Fruit fly (Drosophila melanogaster) whole organism, embryonic: ENCODE data around the gene Irbp.

Experiments used
- Antp ChIP-seq: fragments of 200-800 bp; sonication (Bioruptor generic); optimal IDR thresholded peaks from 3 replicates; lab custom pipeline; 2016; ENCODE audit warnings: missing biosample characterization, missing genetic modification characterization
- Awh ChIP-seq: fragments of 200-800 bp; sonication (Bioruptor generic); IDR thresholded peaks from 2 replicates; pipeline ENCODE4, ENCODE4 v1.3.6; 2022; ENCODE audit warnings: missing biosample characterization, missing genetic modification characterization
- CG10654 ChIP-seq: fragments of 200-800 bp; sonication (Bioruptor generic); optimal IDR thresholded peaks from 2 replicates; lab custom pipeline; 2016; ENCODE audit warnings: missing biosample characterization, missing genetic modification characterization
- CG10979 ChIP-seq: fragments of 200-800 bp; sonication (Bioruptor generic); optimal IDR thresholded peaks from 2 replicates; lab custom pipeline; 2018; ENCODE audit warnings: missing biosample characterization, mild to moderate bottlenecking, missing genetic modification characterization, moderate library complexity
- CG11504 ChIP-seq: fragments of 200-800 bp; sonication (Bioruptor generic); optimal IDR thresholded peaks from 3 replicates; lab custom pipeline; 2019; ENCODE audit warnings: missing biosample characterization, mild to moderate bottlenecking, missing genetic modification characterization, moderate library complexity
- CG12299 ChIP-seq: fragments of 200-800 bp; sonication (Bioruptor generic); optimal IDR thresholded peaks from 2 replicates; lab custom pipeline; 2018; ENCODE audit warnings: missing biosample characterization, mild to moderate bottlenecking, missing genetic modification characterization
- CG13287 ChIP-seq: fragments of 200-800 bp; sonication (Bioruptor generic); IDR thresholded peaks from 2 replicates; pipeline ENCODE4 v1.3.6; 2022; ENCODE audit warnings: missing biosample characterization, missing genetic modification characterization; ENCODE audit not compliant: partially characterized antibody
- CG14710 ChIP-seq: fragments of 200-800 bp; sonication (Bioruptor generic); optimal IDR thresholded peaks from 3 replicates; lab custom pipeline; 2019; ENCODE audit warnings: missing biosample characterization, mild to moderate bottlenecking, missing genetic modification characterization, moderate library complexity
- CG1792 ChIP-seq: fragments of 200-800 bp; sonication (Bioruptor generic); optimal IDR thresholded peaks from 2 replicates; lab custom pipeline; 2016; ENCODE audit warnings: missing biosample characterization, missing genetic modification characterization
- CG18599 ChIP-seq: fragments of 200-800 bp; sonication (Bioruptor generic); optimal IDR thresholded peaks from 3 replicates; lab custom pipeline; 2017; ENCODE audit warnings: missing biosample characterization, missing genetic modification characterization, mild to moderate bottlenecking, moderate library complexity, missing genetic modification reagents
- CG2678 ChIP-seq: fragments of 200-800 bp; sonication (Bioruptor generic); optimal IDR thresholded peaks from 3 replicates; lab custom pipeline; 2019; ENCODE audit warnings: missing biosample characterization, mild to moderate bottlenecking, missing genetic modification characterization, moderate library complexity
- CG2712 ChIP-seq: fragments of 200-800 bp; optimal IDR thresholded peaks from 3 replicates; lab custom pipeline; 2019; ENCODE audit warnings: missing biosample characterization, mild to moderate bottlenecking, missing genetic modification characterization, moderate library complexity
- CG31441 ChIP-seq: fragments of 200-800 bp; sonication (Bioruptor generic); IDR thresholded peaks from 2 replicates; pipeline ENCODE4 v1.3.6; 2022; ENCODE audit warnings: missing biosample characterization, missing genetic modification characterization
- CG32767 ChIP-seq: fragments of 200-800 bp; sonication (Bioruptor generic); IDR thresholded peaks from 2 replicates; pipeline ENCODE4 v1.3.6; 2022; ENCODE audit warnings: missing biosample characterization, missing genetic modification characterization
- CG3726 ChIP-seq: fragments of 200-800 bp; sonication (Bioruptor generic); IDR thresholded peaks from 3 replicates; pipeline ENCODE4, ENCODE4 v1.3.6; 2022; ENCODE audit warnings: missing biosample characterization, missing genetic modification characterization
- CG4617 ChIP-seq: fragments of 200-800 bp; sonication (Bioruptor generic); optimal IDR thresholded peaks from 3 replicates; lab custom pipeline; 2016; ENCODE audit warnings: missing biosample characterization, missing genetic modification characterization, borderline replicate concordance
- CG6175 ChIP-seq: fragments of 200-800 bp; sonication (Bioruptor generic); IDR thresholded peaks from 3 replicates; pipeline ENCODE4 v1.3.6; 2022; ENCODE audit warnings: missing biosample characterization, missing genetic modification characterization
- CG7372 ChIP-seq: fragments of 200-800 bp; sonication (Bioruptor generic); IDR thresholded peaks from 2 replicates; pipeline ENCODE4 v1.3.6; 2022; ENCODE audit warnings: missing biosample characterization, missing genetic modification characterization
- CG8765 ChIP-seq: fragments of 200-800 bp; sonication (Bioruptor generic); IDR thresholded peaks from 2 replicates; pipeline ENCODE4 v1.3.6; 2022; ENCODE audit warnings: missing biosample characterization, missing genetic modification characterization
- CG9817 ChIP-seq: fragments of 200-800 bp; sonication (Bioruptor generic); optimal IDR thresholded peaks from 2 replicates; lab custom pipeline; 2018; ENCODE audit warnings: missing biosample characterization, mild to moderate bottlenecking, missing genetic modification characterization, moderate library complexity
- CoRest ChIP-seq: fragments of 200-800 bp; sonication (Bioruptor generic); optimal IDR thresholded peaks from 3 replicates; lab custom pipeline; 2018; ENCODE audit warnings: missing biosample characterization, mild to moderate bottlenecking, missing genetic modification characterization, moderate library complexity
- Dad ChIP-seq: fragments of 200-800 bp; sonication (Bioruptor generic); optimal IDR thresholded peaks from 3 replicates; lab custom pipeline; 2016; ENCODE audit warnings: missing biosample characterization, missing genetic modification characterization
- Dfd ChIP-seq, 2 experiments: fragments of >200 bp; optimal IDR thresholded peaks; 2 replicates each; lab custom pipeline; 2017; ENCODE audit warnings: missing biosample characterization in 2 of 2, missing genetic modification characterization in 2 of 2
- Dip3 ChIP-seq: fragments of 200-800 bp; sonication (Bioruptor generic); optimal IDR thresholded peaks from 3 replicates; lab custom pipeline; 2016; ENCODE audit warnings: missing biosample characterization, missing genetic modification characterization
- Fer2 ChIP-seq: fragments of 200-800 bp; sonication (Bioruptor generic); optimal IDR thresholded peaks from 2 replicates; lab custom pipeline; 2018; ENCODE audit warnings: missing biosample characterization, mild to moderate bottlenecking, missing genetic modification characterization, moderate library complexity
- Fer3 ChIP-seq: fragments of 200-800 bp; sonication (Bioruptor generic); optimal IDR thresholded peaks from 2 replicates; lab custom pipeline; 2018; ENCODE audit warnings: missing biosample characterization, mild to moderate bottlenecking, missing genetic modification characterization, moderate library complexity
- HmgZ ChIP-seq: fragments of 200-800 bp; sonication (Bioruptor generic); optimal IDR thresholded peaks from 2 replicates; lab custom pipeline; 2018; ENCODE audit warnings: missing biosample characterization, mild to moderate bottlenecking, missing genetic modification characterization
- Jarid2 ChIP-seq: fragments of 200-800 bp; sonication (Bioruptor generic); optimal IDR thresholded peaks from 3 replicates; lab custom pipeline; 2017; ENCODE audit warnings: mild to moderate bottlenecking, missing biosample characterization, missing genetic modification reagents, missing genetic modification characterization
- Myb ChIP-seq: fragments of 200-800 bp; sonication (Bioruptor generic); optimal IDR thresholded peaks from 2 replicates; lab custom pipeline; 2016; ENCODE audit warnings: missing biosample characterization, missing genetic modification characterization
- NC2α ChIP-seq: fragments of 200-800 bp; sonication (Bioruptor generic); optimal IDR thresholded peaks from 2 replicates; lab custom pipeline; 2016; ENCODE audit warnings: missing biosample characterization, missing genetic modification characterization
- Neu2 ChIP-seq: fragments of 200-800 bp; sonication (Bioruptor generic); optimal IDR thresholded peaks from 3 replicates; lab custom pipeline; 2016; ENCODE audit warnings: missing biosample characterization, missing genetic modification characterization, borderline replicate concordance
- Opbp ChIP-seq: fragments of 200-800 bp; sonication (Bioruptor generic); IDR thresholded peaks from 3 replicates; pipeline ENCODE4 v1.3.6; 2022; ENCODE audit warnings: missing biosample characterization, missing genetic modification characterization; ENCODE audit not compliant: partially characterized antibody
- Optix ChIP-seq: fragments of 200-800 bp; sonication (Bioruptor generic); IDR thresholded peaks from 3 replicates; pipeline ENCODE4 v1.3.6; 2022; ENCODE audit warnings: missing biosample characterization, missing genetic modification characterization
- Ptx1 ChIP-seq: fragments of 200-800 bp; sonication (Bioruptor generic); IDR thresholded peaks from 2 replicates; pipeline ENCODE4 v1.3.6; 2022; ENCODE audit warnings: missing biosample characterization, missing genetic modification characterization
- Sry-δ ChIP-seq: fragments of 200-800 bp; sonication (Bioruptor generic); optimal IDR thresholded peaks from 2 replicates; lab custom pipeline; 2016; ENCODE audit warnings: missing biosample characterization, missing genetic modification characterization
- Ssrp ChIP-seq: fragments of 200-800 bp; sonication (Bioruptor generic); optimal IDR thresholded peaks from 2 replicates; lab custom pipeline; 2018; ENCODE audit warnings: missing biosample characterization, mild to moderate bottlenecking, missing genetic modification characterization, moderate library complexity
- Taf1 ChIP-seq: fragments of 200-800 bp; sonication (Bioruptor generic); IDR thresholded peaks from 2 replicates; pipeline ENCODE4 v1.3.6; 2022; ENCODE audit warnings: missing biosample characterization, missing genetic modification characterization
- Trl ChIP-seq, 3 experiments: fragments of >200 bp in 2 of 3; fragments of 200-800 bp in 1 of 3; sonication (Bioruptor generic) in 1 of 3; optimal IDR thresholded peaks; 2 replicates in 1 of 3; 3 replicates in 2 of 3; lab custom pipeline; 2016 to 2017; ENCODE audit warnings: missing biosample characterization in 1 of 3, missing genetic modification characterization in 1 of 3
- ftz-f1 ChIP-seq: fragments of 200-800 bp; sonication (Bioruptor generic); optimal IDR thresholded peaks from 2 replicates; lab custom pipeline; 2016; ENCODE audit warnings: missing biosample characterization, missing genetic modification characterization
- gcm2 ChIP-seq: fragments of 200-800 bp; sonication (Bioruptor generic); optimal IDR thresholded peaks from 2 replicates; lab custom pipeline; 2016; ENCODE audit warnings: missing biosample characterization, missing genetic modification characterization
- grn ChIP-seq: fragments of 200-800 bp; sonication (Bioruptor generic); optimal IDR thresholded peaks from 3 replicates; lab custom pipeline; 2017; ENCODE audit warnings: missing biosample characterization, missing genetic modification characterization
- gsb-n ChIP-seq: fragments of 200-800 bp; sonication (Bioruptor generic); optimal IDR thresholded peaks from 3 replicates; lab custom pipeline; 2018; ENCODE audit warnings: missing biosample characterization, mild to moderate bottlenecking, missing genetic modification characterization
- her ChIP-seq: fragments of 200-800 bp; sonication (Bioruptor generic); optimal IDR thresholded peaks from 2 replicates; lab custom pipeline; 2016; ENCODE audit warnings: missing biosample characterization, missing genetic modification characterization
- pnt ChIP-seq: fragments of 200-800 bp; sonication (Bioruptor generic); optimal IDR thresholded peaks from 3 replicates; lab custom pipeline; 2016; ENCODE audit warnings: missing biosample characterization, missing genetic modification characterization
- prd ChIP-seq, 3 experiments: fragments of >200 bp in 2 of 3; fragments of 200-800 bp in 1 of 3; sonication (Bioruptor generic) in 1 of 3; optimal IDR thresholded peaks in 2 of 3; IDR thresholded peaks in 1 of 3; 2 replicates in 2 of 3; 3 replicates in 1 of 3; pipeline versions ENCODE4 v1.3.6 to Lab custom; 2017 to 2022; ENCODE audit warnings: missing biosample characterization in 1 of 3, missing genetic modification characterization in 1 of 3
- salm ChIP-seq: fragments of 200-800 bp; sonication (Bioruptor generic); optimal IDR thresholded peaks from 2 replicates; lab custom pipeline; 2018; ENCODE audit warnings: missing biosample characterization, mild to moderate bottlenecking, missing genetic modification characterization
- sim ChIP-seq: fragments of 200-800 bp; sonication (Bioruptor generic); IDR thresholded peaks from 2 replicates; pipeline ENCODE4 v1.3.6; 2022; ENCODE audit warnings: missing biosample characterization, missing genetic modification characterization
- slbo ChIP-seq: fragments of 200-800 bp; sonication (Bioruptor generic); IDR thresholded peaks from 2 replicates; pipeline ENCODE4 v1.3.6; 2022; ENCODE audit warnings: missing biosample characterization, missing genetic modification characterization
- twi ChIP-seq: fragments of 200-800 bp; optimal IDR thresholded peaks from 2 replicates; lab custom pipeline; 2019; ENCODE audit warnings: missing biosample characterization, mild to moderate bottlenecking, missing genetic modification characterization, moderate library complexity
- wor ChIP-seq: fragments of 200-800 bp; sonication (Bioruptor generic); IDR thresholded peaks from 2 replicates; pipeline ENCODE4 v1.3.6; 2022; ENCODE audit warnings: missing biosample characterization, missing genetic modification characterization
- zen ChIP-seq: fragments of 200-800 bp; sonication (Bioruptor generic); optimal IDR thresholded peaks from 3 replicates; lab custom pipeline; 2018; ENCODE audit warnings: missing biosample characterization, mild to moderate bottlenecking, missing genetic modification characterization, moderate library complexity

Gene Irbp

DNA sequence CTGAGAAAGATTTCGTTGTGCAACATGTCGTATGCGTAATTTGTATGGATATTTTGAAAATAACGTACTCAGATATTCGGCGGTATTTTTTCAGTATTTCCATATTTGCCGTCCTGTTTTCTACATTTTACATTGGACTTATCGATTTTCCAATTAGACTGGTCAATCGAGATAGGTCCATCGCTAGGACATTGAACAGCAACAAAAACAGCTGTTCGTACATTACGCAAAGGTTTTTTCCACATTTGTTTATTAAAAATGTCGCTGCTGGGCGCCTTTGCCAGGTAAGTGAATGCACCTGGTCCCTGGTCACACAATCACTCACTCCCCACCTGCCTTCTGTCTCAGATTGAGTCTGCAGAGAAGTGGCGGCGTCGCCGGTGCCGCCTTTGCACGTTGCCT is 2.1 kb upstream of the Irbp start, which contains the start of gene mRpL40 (continued):
- TF ChIP-seq CG14710 (tag; lab: Kevin White, UChicago) (peak; percentile 19), CoRest (tag; lab: Kevin White, UChicago) (no peak), pnt (GFP tag; lab: Kevin White, UChicago) (no peak), CG1792 (GFP tag; lab: Kevin White, UChicago) (no peak), CG8765 (no peak), CG18599 (GFP tag; lab: Kevin White, UChicago) (no peak), Optix (GFP tag; lab: Robert Waterston, UW) (no peak), CG10979 (tag; lab: Kevin White, UChicago) (no peak), HmgZ (no peak), twi (tag; lab: Kevin White, UChicago) (no peak), Fer3 (no peak), CG9817 (no peak), Neu2 (GFP tag; lab: Kevin White, UChicago) (no peak), CG3726 (GFP tag; lab: Robert Waterston, UW) (no peak), gsb-n (tag; lab: Kevin White, UChicago) (no peak), Ptx1 (GFP tag; lab: Robert Waterston, UW) (no peak), wor (GFP tag; lab: Robert Waterston, UW) (no peak), Dfd (GFP tag; optimal IDR thresholded peaks at IDR 0.05; lab: Kevin White, UChicago) (no peak), salm (tag; lab: Kevin White, UChicago) (no peak), CG32767 (GFP tag; lab: Robert Waterston, UW) (no peak), Dip3 (GFP tag; lab: Kevin White, UChicago) (no peak), Myb (GFP tag; lab: Kevin White, UChicago) (peak; percentile 85), CG7372 (GFP tag; lab: Robert Waterston, UW) (peak; percentile 86), Sry-δ (GFP tag; lab: Kevin White, UChicago) (peak; percentile 84), slbo (GFP tag; lab: Robert Waterston, UW) (no peak), gcm2 (GFP tag; lab: Kevin White, UChicago) (no peak), CG31441 (GFP tag; lab: Robert Waterston, UW) (no peak), grn (no peak), Awh (no peak), Taf1 (GFP tag; lab: Robert Waterston, UW) (no peak), sim (no peak), Opbp (GFP tag; lab: Robert Waterston, UW) (peak; percentile 32; the same call in 1 of the 3 replicates), CG11504 (tag; lab: Kevin White, UChicago) (no peak), Dad (GFP tag; lab: Kevin White, UChicago) (no peak), Trl (optimal IDR thresholded peaks at IDR 0.05; lab: Kevin White, UChicago) (no peak), Trl (GFP tag; optimal IDR thresholded peaks at IDR 0.05; lab: Kevin White, UChicago) (no peak), Fer2 (no peak), ftz-f1 (no peak), Antp (no peak), CG2678 (tag; lab: Kevin White, UChicago) (no peak), CG13287 (GFP tag; lab: Robert Waterston, UW) (peak; percentile 73), CG4617 (GFP tag; lab: Kevin White, UChicago) (no peak), Jarid2 (GFP tag; lab: Kevin White, UChicago) (no peak), NC2α (no peak), CG10654 (GFP tag; lab: Kevin White, UChicago) (no peak), CG12299 (no peak), prd (optimal IDR thresholded peaks at IDR 0.05; lab: Kevin White, UChicago) (no peak), prd (GFP tag; IDR thresholded peaks at IDR 0.05; lab: Robert Waterston, UW) (no peak), CG6175 (no peak), Ssrp (tag; lab: Kevin White, UChicago) (no peak), zen (tag; lab: Kevin White, UChicago) (no peak), her (no peak), CG2712 (tag; lab: Kevin White, UChicago) (peak; percentile 2)
